Worm (Caenorhabditis elegans): ENCODE data around the gene ZK686.1.
A peak's percentile ranks its signal among the peaks of the same experiment; 100 is the strongest.

The ZK686.1 gene

DNA sequence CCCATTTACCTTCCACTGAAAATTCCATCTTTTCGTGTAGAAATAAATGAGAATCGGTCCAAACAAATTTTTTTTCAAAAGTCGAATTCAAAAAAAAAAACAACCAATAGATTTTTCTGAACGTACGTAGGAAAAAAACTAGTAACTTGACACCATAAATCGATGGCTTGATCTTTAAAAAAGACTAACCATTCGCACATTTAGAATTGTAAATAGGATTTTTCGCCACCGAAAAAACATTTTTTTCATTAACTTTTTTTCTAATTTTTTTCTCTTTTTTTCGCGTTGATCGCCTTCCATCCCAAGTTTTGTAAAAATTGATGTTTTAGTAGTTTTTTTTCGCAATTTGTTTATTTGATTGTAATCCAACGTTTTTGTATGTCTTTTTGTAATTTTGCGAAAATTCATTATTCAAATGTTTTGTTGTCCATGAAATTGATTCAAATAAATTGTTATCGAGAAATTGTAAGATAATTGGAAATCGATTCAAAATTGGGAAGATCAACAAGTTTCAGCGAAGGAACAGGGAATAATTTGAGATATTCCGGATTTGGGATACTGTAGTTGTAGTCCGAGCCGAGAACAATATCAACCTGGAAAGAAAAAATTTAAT is 35.2 kb upstream of the ZK686.1 start:
- TF ChIP-seq nhr-102 (tag; optimal IDR thresholded peaks at IDR 0.05) (peak; percentile 27), arid-1 (GFP tag; conservative IDR thresholded peaks at IDR 0.05) (peak; percentile 46), hlh-30 (tag; optimal IDR thresholded peaks at IDR 0.05; ENCODE audit: insufficient read depth) (peak; percentile 12), hlh-11 (tag; optimal IDR thresholded peaks at IDR 0.05) (no peak), lsy-2 (tag; optimal IDR thresholded peaks at IDR 0.05) (no peak), hif-1 (tag; optimal IDR thresholded peaks at IDR 0.05) (peak in 1 of 2 experiments; percentile 34), mep-1 (tag; optimal IDR thresholded peaks at IDR 0.05) (peak; percentile 20), T20F7.1 (GFP tag; optimal IDR thresholded peaks at IDR 0.05) (no peak), tra-1 (GFP tag; IDR thresholded peaks at IDR 0.05) (peak; percentile 4; the same call in 1 of the 2 replicates), gei-8 (GFP tag; optimal IDR thresholded peaks at IDR 0.05) (peak; percentile 56), zfp-3 (GFP tag; conservative IDR thresholded peaks at IDR 0.05) (peak; percentile 42; the same call in 1 of the 2 replicates), nhr-42 (GFP tag; IDR thresholded peaks at IDR 0.05) (0 out of 2 replicates have a peak, but pooled peaks have one; percentile 35), ceh-20 (GFP tag; IDR thresholded peaks at IDR 0.05) (0 out of 2 replicates have a peak, but pooled peaks have one; percentile 8), daf-16 (GFP tag; optimal IDR thresholded peaks at IDR 0.05) (no peak), daf-16 (tag; optimal IDR thresholded peaks at IDR 0.05) (peak; percentile 35), skn-1 (tag; optimal IDR thresholded peaks at IDR 0.05) (no peak), vab-7 (GFP tag; IDR thresholded peaks at IDR 0.05) (no peak), tag-97 (GFP tag; IDR thresholded peaks at IDR 0.05) (0 out of 2 replicates have a peak, but pooled peaks have one; percentile 6), duxl-1 (tag; optimal IDR thresholded peaks at IDR 0.05; ENCODE audit: poor library complexity) (peak; percentile 44), egl-27 (tag; optimal IDR thresholded peaks at IDR 0.05) (no peak), nhr-41 (GFP tag; IDR thresholded peaks at IDR 0.05) (no peak), ztf-7 (tag; optimal IDR thresholded peaks at IDR 0.05) (no peak), nhr-77 (tag; optimal IDR thresholded peaks at IDR 0.05) (peak; percentile 67), egl-43 (GFP tag; IDR thresholded peaks at IDR 0.05) (no peak; the same call in 1 of the 2 replicates), zip-11 (GFP tag; IDR thresholded peaks at IDR 0.05) (no peak), ceh-32 (tag; optimal IDR thresholded peaks at IDR 0.05; ENCODE audit: poor library complexity) (no peak), ZK337.2 (GFP tag; IDR thresholded peaks at IDR 0.05) (no peak), Y105C5A.15 (GFP tag; IDR thresholded peaks at IDR 0.05) (0 out of 2 replicates have a peak, but pooled peaks have one; percentile 44)

- TF ChIP-seq F37D6.2 (tag; optimal IDR thresholded peaks at IDR 0.05) (no peak), ceh-44 (GFP tag; IDR thresholded peaks at IDR 0.05) (no peak), nhr-77 (tag; optimal IDR thresholded peaks at IDR 0.05) (no peak), ztf-7 (tag; optimal IDR thresholded peaks at IDR 0.05) (no peak), egl-27 (tag; optimal IDR thresholded peaks at IDR 0.05) (no peak), spr-1 (tag; optimal IDR thresholded peaks at IDR 0.05) (no peak), T26A8.4 (GFP tag; IDR thresholded peaks at IDR 0.05) (no peak), lin-1 (GFP tag; IDR thresholded peaks at IDR 0.05) (no peak), gei-8 (GFP tag; optimal IDR thresholded peaks at IDR 0.05) (no peak), snpc-4 (tag; optimal IDR thresholded peaks at IDR 0.05) (no peak), F26F4.8 (GFP tag; conservative IDR thresholded peaks at IDR 0.05) (no peak), mdl-1 (tag; optimal IDR thresholded peaks at IDR 0.05) (no peak), zip-11 (GFP tag; IDR thresholded peaks at IDR 0.05) (no peak), unc-130 (GFP tag; optimal IDR thresholded peaks at IDR 0.05) (no peak), sdz-12 (GFP tag; optimal IDR thresholded peaks at IDR 0.05) (no peak)
These were observed 29.8 kb upstream of the ZK686.1 start for ce11 chrIII:7743183-7743582.

Measured in whole organism, L4 larva.